Worm (Caenorhabditis elegans) whole organism, L1 larva: ENCODE results near the gene C56G2.9.

Experiments used
- alr-1 ChIP-seq: fragments of 200-800 bp; sonication (Bioruptor generic); optimal IDR thresholded peaks from 2 replicates; lab custom pipeline; 2018; ENCODE audit warnings: borderline replicate concordance, mild to moderate bottlenecking, missing genetic modification characterization, missing compliant biosample characterization
- ceh-90 ChIP-seq: sonication (generic microtip); optimal IDR thresholded peaks from 2 replicates; lab custom pipeline; 2016; ENCODE audit warnings: missing genetic modification characterization, missing compliant biosample characterization
- fos-1 ChIP-seq: fragments of 150-350 bp; optimal IDR thresholded peaks from 2 replicates; lab custom pipeline; 2014; ENCODE audit warnings: missing biosample characterization, missing genetic modification characterization
- hpl-2 ChIP-seq: fragments of 150-350 bp; optimal IDR thresholded peaks from 2 replicates; lab custom pipeline; 2014; ENCODE audit warnings: missing biosample characterization, missing genetic modification reagents, missing genetic modification characterization
- lin-13 ChIP-seq: fragments of 150-350 bp; optimal IDR thresholded peaks from 2 replicates; lab custom pipeline; 2014; ENCODE audit warnings: missing biosample characterization, missing genetic modification reagents, missing genetic modification characterization
- lin-15B ChIP-seq: fragments of 150-350 bp; sonication (generic microtip); optimal IDR thresholded peaks from 3 replicates; lab custom pipeline; 2014; ENCODE audit warnings: missing biosample characterization, missing genetic modification characterization
- lin-39 ChIP-seq: fragments of 150-350 bp; optimal IDR thresholded peaks from 2 replicates; lab custom pipeline; 2014; ENCODE audit warnings: missing biosample characterization, missing genetic modification reagents, missing genetic modification characterization
- lsy-2 ChIP-seq, 2 experiments: fragments of 150-350 bp; optimal IDR thresholded peaks; 2 replicates each; lab custom pipeline; 2014; ENCODE audit warnings: missing biosample characterization in 2 of 2, missing genetic modification characterization in 2 of 2
- mep-1 ChIP-seq: fragments of 150-350 bp; optimal IDR thresholded peaks from 2 replicates; lab custom pipeline; 2014; ENCODE audit warnings: missing biosample characterization, missing genetic modification characterization
- pag-3 ChIP-seq: sonication (generic microtip); optimal IDR thresholded peaks from 2 replicates; lab custom pipeline; 2017; ENCODE audit warnings: missing genetic modification characterization, mild to moderate bottlenecking, missing compliant biosample characterization, antibody characterized with exemption, borderline replicate concordance; ENCODE audit not compliant: insufficient read depth
- pax-3 ChIP-seq: fragments of 200-800 bp; sonication (Bioruptor generic); optimal IDR thresholded peaks from 2 replicates; lab custom pipeline; 2018; ENCODE audit warnings: mild to moderate bottlenecking, missing genetic modification characterization, moderate library complexity, missing compliant biosample characterization
- ztf-11 ChIP-seq, 2 experiments: sonication (generic microtip); optimal IDR thresholded peaks; 2 replicates each; lab custom pipeline; 2016 to 2017; ENCODE audit warnings: missing genetic modification characterization in 2 of 2, missing biosample characterization in 1 of 2, missing compliant biosample characterization in 1 of 2

ce11 chrIII:6324139-6324538 lies 19.0 kb downstream of the C56G2.9 start, which contains the start of gene C56G2.5:
- no peak for TF ChIP-seq lin-13 (GFP tag; lab: Kevin White, UChicago)
- TF ChIP-seq hpl-2 (GFP tag; lab: Kevin White, UChicago): no peak
- no peak for TF ChIP-seq ceh-90
- no peak for TF ChIP-seq lsy-2 (tag; optimal IDR thresholded peaks at IDR 0.05; lab: Kevin White, UChicago)
- no peak for TF ChIP-seq pax-3 (tag; lab: Kevin White, UChicago)
- no peak for TF ChIP-seq pag-3 (tag; lab: Kevin White, UChicago)
- TF ChIP-seq mep-1: no peak
- TF ChIP-seq ztf-11 (tag; optimal IDR thresholded peaks at IDR 0.05; lab: Kevin White, UChicago): no peak
- no peak for TF ChIP-seq alr-1 (tag; lab: Kevin White, UChicago)
- TF ChIP-seq lin-15B (tag; lab: Kevin White, UChicago): no peak
- TF ChIP-seq fos-1 (tag; lab: Kevin White, UChicago): no peak
- TF ChIP-seq lin-39 (tag; lab: Kevin White, UChicago): no peak
